Worm (Caenorhabditis elegans) whole organism, midembryonic: ENCODE data around the gene sre-36.

ENCODE experiments used
- T22C8.4 ChIP-seq: fragments of 200-800 bp; sonication (Bioruptor generic); IDR thresholded peaks from 2 replicates; pipeline ENCODE4 v1.3.6; 2022; ENCODE audit warnings: missing genetic modification characterization, missing compliant biosample characterization
- cog-1 ChIP-seq: sonication (generic microtip); optimal IDR thresholded peaks from 2 replicates; lab custom pipeline; 2016; ENCODE audit warnings: missing genetic modification characterization, missing compliant biosample characterization
- flt-1 ChIP-seq: fragments of 200-800 bp; sonication (Bioruptor generic); IDR thresholded peaks from 2 replicates; pipeline ENCODE4 v1.3.6; 2022; ENCODE audit warnings: missing genetic modification characterization, missing compliant biosample characterization
- klf-2 ChIP-seq: fragments of 200-800 bp; sonication (Bioruptor generic); conservative IDR thresholded peaks from 2 replicates; pipeline ENCODE4 v1.3.6; 2022; ENCODE audit warnings: missing genetic modification reagents, missing genetic modification characterization, missing compliant biosample characterization
- med-1 ChIP-seq: sonication (generic microtip); optimal IDR thresholded peaks from 2 replicates; lab custom pipeline; 2017; ENCODE audit warnings: missing genetic modification characterization, mild to moderate bottlenecking, missing compliant biosample characterization, antibody characterized with exemption, missing genetic modification reagents; ENCODE audit not compliant: insufficient read depth
- ref-1 ChIP-seq: fragments of 200-800 bp; sonication (Bioruptor generic); conservative IDR thresholded peaks from 2 replicates; pipeline ENCODE4 v1.3.6; 2022; ENCODE audit warnings: missing genetic modification reagents, missing genetic modification characterization, missing compliant biosample characterization
- tab-1 ChIP-seq: fragments of 200-800 bp; sonication (Bioruptor generic); IDR thresholded peaks from 2 replicates; pipeline ENCODE4 v1.3.6; 2022; ENCODE audit warnings: missing genetic modification characterization, missing compliant biosample characterization
- ztf-23 ChIP-seq: fragments of 200-800 bp; sonication (Bioruptor generic); IDR thresholded peaks from 2 replicates; pipeline ENCODE4 v1.3.6; 2022; ENCODE audit warnings: missing genetic modification reagents, missing genetic modification characterization, missing compliant biosample characterization
- ztf-29 ChIP-seq: fragments of 200-800 bp; sonication (Bioruptor generic); IDR thresholded peaks from 2 replicates; pipeline ENCODE4 v1.3.6; 2022; ENCODE audit warnings: missing genetic modification reagents, missing genetic modification characterization, missing compliant biosample characterization

sre-36 gene

ce11 chrV:16399388-16399787 lies at the start of gene sre-36:
sre-36 (plus strand) TSS chrV:16399688.
- TF ChIP-seq ztf-29 (GFP tag; lab: Robert Waterston, UW) (no peak), T22C8.4 (GFP tag; lab: Robert Waterston, UW) (no peak), ztf-23 (no peak), tab-1 (GFP tag; lab: Robert Waterston, UW) (no peak), ref-1 (GFP tag; lab: Robert Waterston, UW) (no peak), med-1 (GFP tag; lab: Kevin White, UChicago) (no peak), klf-2 (GFP tag; lab: Robert Waterston, UW) (no peak), cog-1 (no peak), flt-1 (GFP tag; lab: Robert Waterston, UW) (no peak)

DNA sequence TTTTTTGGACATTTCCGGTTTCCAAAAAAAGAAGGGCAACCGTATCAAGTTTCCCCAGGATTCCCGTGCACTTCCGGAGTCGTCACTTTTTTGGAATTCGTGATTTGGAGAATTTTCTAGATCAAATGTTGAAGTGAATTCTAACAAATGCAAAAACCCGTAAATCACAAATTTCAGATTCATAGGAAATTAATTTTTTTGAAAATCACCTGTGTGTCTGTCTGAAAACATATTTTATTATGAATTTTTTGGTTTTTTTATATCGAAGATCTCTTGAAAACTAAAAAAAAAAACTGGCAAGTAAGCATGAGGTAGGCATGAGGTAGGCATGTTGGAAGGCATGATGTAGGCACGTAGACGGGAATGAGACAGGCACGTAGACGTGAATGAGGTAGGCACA lies 49.4 kb upstream of the sre-36 start:
- no peak for TF ChIP-seq ztf-23
- TF ChIP-seq klf-2 (GFP tag; lab: Robert Waterston, UW) = no peak
- TF ChIP-seq T22C8.4 (GFP tag; lab: Robert Waterston, UW) = no peak
- TF ChIP-seq med-1 (GFP tag; lab: Kevin White, UChicago) = no peak
- TF ChIP-seq flt-1 (GFP tag; lab: Robert Waterston, UW) = no peak
- TF ChIP-seq cog-1 = no peak
- no peak for TF ChIP-seq ref-1 (GFP tag; lab: Robert Waterston, UW)
- TF ChIP-seq tab-1 (GFP tag; lab: Robert Waterston, UW) = no peak
- TF ChIP-seq ztf-29 (GFP tag; lab: Robert Waterston, UW) = no peak

ce11 chrV:16350775-16351378 lies 48.6 kb upstream of the sre-36 start:
- TF ChIP-seq klf-2 (GFP tag; lab: Robert Waterston, UW) = no peak
- TF ChIP-seq ref-1 (GFP tag; lab: Robert Waterston, UW) = no peak
- TF ChIP-seq flt-1 (GFP tag; lab: Robert Waterston, UW) = no peak
- TF ChIP-seq ztf-23 = no peak
- TF ChIP-seq T22C8.4 (GFP tag; lab: Robert Waterston, UW) = no peak
- no peak for TF ChIP-seq tab-1 (GFP tag; lab: Robert Waterston, UW)
- TF ChIP-seq med-1 (GFP tag; lab: Kevin White, UChicago) = no peak
- TF ChIP-seq ztf-29 (GFP tag; lab: Robert Waterston, UW) = no peak

ce11 chrV:16351757-16352156 lies 47.7 kb upstream of the sre-36 start:
- TF ChIP-seq ref-1 (GFP tag; lab: Robert Waterston, UW) = no peak
- no peak for TF ChIP-seq flt-1 (GFP tag; lab: Robert Waterston, UW)
- no peak for TF ChIP-seq T22C8.4 (GFP tag; lab: Robert Waterston, UW)
- no peak for TF ChIP-seq cog-1
- no peak for TF ChIP-seq ztf-29 (GFP tag; lab: Robert Waterston, UW)
- TF ChIP-seq tab-1 (GFP tag; lab: Robert Waterston, UW) = no peak
- TF ChIP-seq ztf-23 = no peak
- TF ChIP-seq klf-2 (GFP tag; lab: Robert Waterston, UW) = no peak
- TF ChIP-seq med-1 (GFP tag; lab: Kevin White, UChicago) = no peak

DNA sequence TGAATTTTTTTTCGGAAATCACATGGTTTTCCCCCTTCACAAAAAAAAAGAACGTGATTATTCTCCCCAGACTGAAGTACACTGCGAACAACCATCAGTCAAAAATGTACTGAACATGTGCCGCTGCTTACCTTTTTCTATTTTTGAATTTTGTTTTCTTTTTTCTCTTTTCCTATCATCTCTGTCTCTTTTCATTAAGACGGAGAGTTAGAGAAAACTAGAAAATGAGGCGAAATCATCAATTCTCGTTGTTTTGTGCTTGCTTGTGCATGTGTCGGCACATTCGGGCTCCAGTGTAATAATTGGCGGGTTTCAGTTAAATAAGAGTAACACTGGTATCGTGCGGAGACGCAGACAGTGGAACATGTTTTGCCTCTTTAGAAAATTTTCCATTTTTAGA lies 47.2 kb upstream of the sre-36 start:
- TF ChIP-seq ref-1 (GFP tag; lab: Robert Waterston, UW) = no peak
- no peak for TF ChIP-seq cog-1
- no peak for TF ChIP-seq T22C8.4 (GFP tag; lab: Robert Waterston, UW)
- no peak for TF ChIP-seq klf-2 (GFP tag; lab: Robert Waterston, UW)
- TF ChIP-seq flt-1 (GFP tag; lab: Robert Waterston, UW) = no peak
- no peak for TF ChIP-seq ztf-23
- TF ChIP-seq med-1 (GFP tag; lab: Kevin White, UChicago) = no peak

DNA sequence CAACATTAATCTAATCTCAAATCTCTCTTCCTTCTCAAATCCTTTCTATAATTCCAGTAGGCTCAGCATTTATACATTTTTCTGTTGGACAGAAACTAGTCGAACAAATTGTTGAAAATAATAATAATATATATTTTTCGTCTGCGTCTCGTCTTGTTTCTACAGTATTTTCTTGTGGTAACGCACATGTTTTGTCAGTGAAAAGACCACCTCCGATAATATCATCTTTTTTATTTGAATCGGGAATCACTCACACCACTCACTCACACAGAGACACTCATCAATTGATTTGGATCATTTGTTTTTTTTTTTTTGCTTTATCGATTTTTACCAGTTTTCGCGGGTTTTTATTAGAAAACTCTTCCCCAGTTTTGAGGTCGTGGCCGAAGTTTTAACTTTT lies 44.8 kb upstream of the sre-36 start:
- TF ChIP-seq klf-2 (GFP tag; lab: Robert Waterston, UW) (no peak), T22C8.4 (GFP tag; lab: Robert Waterston, UW) (no peak), ref-1 (GFP tag; lab: Robert Waterston, UW) (no peak), ztf-29 (GFP tag; lab: Robert Waterston, UW) (no peak)

DNA sequence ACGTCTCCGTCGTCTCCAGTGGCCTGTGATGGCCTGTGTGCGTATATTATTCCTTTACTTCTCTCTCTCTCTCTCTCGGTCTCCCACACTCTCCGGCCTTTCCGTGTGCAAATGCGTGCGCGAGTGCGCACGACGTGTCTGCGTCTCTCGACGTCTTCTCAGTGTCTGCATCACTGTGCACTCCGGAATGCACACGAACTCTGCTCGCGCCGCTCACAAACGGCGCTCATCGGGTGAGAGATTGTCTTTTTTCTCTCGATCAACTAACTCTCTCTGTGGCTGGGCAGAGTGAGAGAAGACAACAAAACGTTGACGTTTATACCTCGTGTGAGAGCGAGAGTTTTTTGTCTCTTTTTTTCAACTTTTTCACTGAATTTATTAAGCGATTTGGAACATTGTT lies 43.5 kb upstream of the sre-36 start:
- TF ChIP-seq tab-1 (GFP tag; lab: Robert Waterston, UW) = no peak
- TF ChIP-seq flt-1 (GFP tag; lab: Robert Waterston, UW) = peak; percentile 79
- no peak for TF ChIP-seq ztf-23
- peak; percentile 71 for TF ChIP-seq cog-1
- TF ChIP-seq ref-1 (GFP tag; lab: Robert Waterston, UW) = no peak
- TF ChIP-seq med-1 (GFP tag; lab: Kevin White, UChicago) = no peak
- TF ChIP-seq klf-2 (GFP tag; lab: Robert Waterston, UW) = no peak

ce11 chrV:16356798-16357197 lies 42.7 kb upstream of the sre-36 start:
- TF ChIP-seq med-1 (GFP tag; lab: Kevin White, UChicago) = no peak
- TF ChIP-seq tab-1 (GFP tag; lab: Robert Waterston, UW) = no peak
- TF ChIP-seq ztf-29 (GFP tag; lab: Robert Waterston, UW) = no peak

ce11 chrV:16357253-16357652 lies 42.2 kb upstream of the sre-36 start, which contains the start of gene pptr-1:
pptr-1 (plus strand) TSS chrV:16357521.
- TF ChIP-seq ztf-29 (GFP tag; lab: Robert Waterston, UW) = no peak
- no peak for TF ChIP-seq cog-1
- TF ChIP-seq T22C8.4 (GFP tag; lab: Robert Waterston, UW) = peak; percentile 22; the same call in 1 of the 2 replicates
- no peak for TF ChIP-seq klf-2 (GFP tag; lab: Robert Waterston, UW)

- TF ChIP-seq flt-1 (GFP tag; lab: Robert Waterston, UW) (no peak), ref-1 (GFP tag; lab: Robert Waterston, UW) (no peak), ztf-23 (no peak), tab-1 (GFP tag; lab: Robert Waterston, UW) (no peak), ztf-29 (GFP tag; lab: Robert Waterston, UW) (no peak), cog-1 (no peak), T22C8.4 (GFP tag; lab: Robert Waterston, UW) (no peak), klf-2 (GFP tag; lab: Robert Waterston, UW) (no peak), med-1 (GFP tag; lab: Kevin White, UChicago) (no peak)
Observed at ce11 chrV:16361350-16361749, 38.1 kb upstream of the sre-36 start.
